Fruit fly (Drosophila melanogaster) S2 (cell line): Measurements from ENCODE around the gene MED10.

Experiments
- CG8478 ChIP-seq: fragments of >200 bp; optimal IDR thresholded peaks from 2 replicates; lab custom pipeline; 2018
- CTCF ChIP-seq, 2 experiments: fragments of >200 bp; optimal IDR thresholded peaks; 2 replicates each; lab custom pipeline; 2018

DNA sequence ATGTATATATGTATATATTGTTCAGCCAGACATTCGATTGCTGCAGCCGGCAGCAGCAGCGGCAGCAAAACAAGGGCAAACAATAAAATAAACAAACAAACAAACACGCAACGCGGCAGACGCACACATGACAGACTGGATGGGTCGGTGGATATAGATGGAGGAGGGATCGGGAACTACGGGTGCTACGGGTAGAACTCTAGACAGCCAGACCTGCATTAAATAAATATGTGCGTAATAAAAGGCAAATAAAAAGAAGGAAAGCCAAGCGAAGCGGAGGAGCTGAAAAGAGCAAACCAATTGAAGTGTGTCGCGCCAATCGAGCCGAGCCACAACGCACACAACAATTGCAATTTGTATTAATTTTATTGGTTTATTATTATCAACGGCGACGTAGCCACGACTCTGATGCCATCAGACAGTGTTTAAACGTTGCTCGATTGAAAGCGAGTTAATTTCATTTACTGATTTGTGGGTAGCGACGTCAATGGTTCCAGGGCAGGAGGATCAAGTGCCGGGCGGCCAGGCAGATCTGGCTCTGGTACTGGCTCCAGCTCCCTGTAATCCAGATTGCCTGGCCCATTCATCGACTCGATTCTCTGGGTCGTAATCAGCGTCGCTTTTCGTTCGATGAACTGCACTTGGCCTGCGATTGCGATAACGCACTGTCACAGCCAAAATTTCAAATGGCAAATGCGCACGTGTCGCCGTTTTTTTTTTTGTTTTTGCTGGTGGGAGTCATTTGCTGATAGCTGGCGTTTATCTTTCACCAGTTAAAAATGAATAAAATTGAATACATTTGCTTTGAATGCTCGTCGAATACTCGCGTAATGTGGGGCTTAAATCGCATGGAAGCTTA lies 37.8 kb upstream of the MED10 start:
- no peak for TF ChIP-seq CTCF (optimal IDR thresholded peaks at IDR 0.05; lab: Kevin White, UChicago)
- TF ChIP-seq CG8478 (lab: Kevin White, UChicago): no peak
